Worm (Caenorhabditis elegans) whole organism, early embryonic: ENCODE results near the gene T07C4.12.

ENCODE experiments used
- B0310.2 ChIP-seq: sonication (generic microtip); optimal IDR thresholded peaks from 2 replicates; lab custom pipeline; 2016; ENCODE audit warnings: mild to moderate bottlenecking, missing genetic modification characterization, missing compliant biosample characterization
- F13C5.2 ChIP-seq: sonication (generic microtip); optimal IDR thresholded peaks from 2 replicates; lab custom pipeline; 2017; ENCODE audit warnings: mild to moderate bottlenecking, missing genetic modification characterization, inconsistent platforms, missing compliant biosample characterization
- aly-1 ChIP-seq: sonication (generic microtip); optimal IDR thresholded peaks from 2 replicates; lab custom pipeline; 2016; ENCODE audit warnings: missing genetic modification characterization, missing compliant biosample characterization
- ama-1 ChIP-seq: fragments of 150-350 bp; optimal IDR thresholded peaks from 2 replicates; lab custom pipeline; 2014
- ceh-13 ChIP-seq: fragments of 200-800 bp; sonication (Bioruptor generic); optimal IDR thresholded peaks from 2 replicates; lab custom pipeline; 2018; ENCODE audit warnings: mild to moderate bottlenecking, missing genetic modification characterization, missing compliant biosample characterization
- ceh-36 ChIP-seq: sonication (generic microtip); optimal IDR thresholded peaks from 2 replicates; lab custom pipeline; 2016; ENCODE audit warnings: missing genetic modification characterization, inconsistent platforms, missing compliant biosample characterization
- ets-7 ChIP-seq: sonication (generic microtip); optimal IDR thresholded peaks from 2 replicates; lab custom pipeline; 2016; ENCODE audit warnings: missing genotype, missing genetic modification characterization, missing compliant biosample characterization
- flt-1 ChIP-seq: fragments of 200-800 bp; sonication (Bioruptor generic); IDR thresholded peaks from 2 replicates; pipeline ENCODE4 v1.3.6; 2022; ENCODE audit warnings: missing genetic modification characterization, missing compliant biosample characterization
- hmbx-1 ChIP-seq: sonication (generic microtip); optimal IDR thresholded peaks from 2 replicates; lab custom pipeline; 2016; ENCODE audit warnings: mild to moderate bottlenecking, missing genetic modification characterization, missing compliant biosample characterization
- hmg-4 ChIP-seq: fragments of 200-800 bp; sonication (Bioruptor generic); optimal IDR thresholded peaks from 2 replicates; lab custom pipeline; 2018; ENCODE audit warnings: mild to moderate bottlenecking, missing genetic modification characterization, missing compliant biosample characterization
- hnd-1 ChIP-seq: sonication (generic microtip); optimal IDR thresholded peaks from 2 replicates; lab custom pipeline; 2016; ENCODE audit warnings: missing genetic modification characterization, missing compliant biosample characterization
- pes-1 ChIP-seq: fragments of 200-800 bp; sonication (Bioruptor generic); IDR thresholded peaks from 2 replicates; pipeline ENCODE4 v1.3.6; 2022; ENCODE audit warnings: missing genetic modification reagents, missing genetic modification characterization, missing compliant biosample characterization
- scrt-1 ChIP-seq: fragments of 200-800 bp; sonication (Bioruptor generic); IDR thresholded peaks from 2 replicates; pipeline ENCODE4 v1.3.6; 2022; ENCODE audit warnings: missing genetic modification characterization, missing compliant biosample characterization
- sea-1 ChIP-seq: fragments of 200-800 bp; sonication (Bioruptor generic); conservative IDR thresholded peaks from 2 replicates; pipeline ENCODE4 v1.3.6; 2022; ENCODE audit warnings: missing genetic modification characterization, missing compliant biosample characterization
- tbx-11 ChIP-seq: fragments of 200-800 bp; sonication (Bioruptor generic); IDR thresholded peaks from 2 replicates; pipeline ENCODE4 v1.3.6; 2022; ENCODE audit warnings: missing genetic modification characterization, missing compliant biosample characterization
- tbx-37 ChIP-seq: fragments of 200-800 bp; sonication (Bioruptor generic); conservative IDR thresholded peaks from 2 replicates; pipeline ENCODE4 v1.3.6; 2022; ENCODE audit warnings: missing genetic modification reagents, missing genetic modification characterization, missing compliant biosample characterization
- tra-4 ChIP-seq: sonication (generic microtip); optimal IDR thresholded peaks from 2 replicates; lab custom pipeline; 2017; ENCODE audit warnings: missing genetic modification characterization, missing compliant biosample characterization

The T07C4.12 gene

ce11 chrIII:10354591-10354990 is 22.1 kb upstream of the T07C4.12 start:
- TF ChIP-seq scrt-1 (GFP tag; lab: Robert Waterston, UW) = no peak
- no peak for TF ChIP-seq tbx-37 (GFP tag; lab: Robert Waterston, UW)
- no peak for TF ChIP-seq ceh-13 (GFP tag; lab: Kevin White, UChicago)
- no peak for TF ChIP-seq flt-1 (GFP tag; lab: Robert Waterston, UW)
- TF ChIP-seq F13C5.2 (tag; lab: Kevin White, UChicago) = no peak
- TF ChIP-seq hmbx-1 (tag; lab: Kevin White, UChicago) = no peak
- no peak for TF ChIP-seq aly-1 (tag; lab: Kevin White, UChicago)
- TF ChIP-seq tra-4 (tag; lab: Kevin White, UChicago) = no peak
- TF ChIP-seq hmg-4 (GFP tag; lab: Kevin White, UChicago) = no peak
- no peak for TF ChIP-seq hnd-1 (tag; lab: Kevin White, UChicago)
- no peak for TF ChIP-seq ets-7 (tag; lab: Kevin White, UChicago)
- no peak for TF ChIP-seq ama-1 (lab: Kevin White, UChicago)
- TF ChIP-seq ceh-36 = no peak
- TF ChIP-seq sea-1 (GFP tag; lab: Robert Waterston, UW) = no peak

- TF ChIP-seq ceh-36 = no peak
- no peak for TF ChIP-seq tbx-37 (GFP tag; lab: Robert Waterston, UW)
- TF ChIP-seq hnd-1 (tag; lab: Kevin White, UChicago) = no peak
- TF ChIP-seq ets-7 (tag; lab: Kevin White, UChicago) = no peak
- TF ChIP-seq hmbx-1 (tag; lab: Kevin White, UChicago) = no peak
- no peak for TF ChIP-seq pes-1
- no peak for TF ChIP-seq B0310.2
- TF ChIP-seq tbx-11 (GFP tag; lab: Robert Waterston, UW) = no peak
- no peak for TF ChIP-seq scrt-1 (GFP tag; lab: Robert Waterston, UW)
- TF ChIP-seq flt-1 (GFP tag; lab: Robert Waterston, UW) = no peak
- no peak for TF ChIP-seq ceh-13 (GFP tag; lab: Kevin White, UChicago)
- TF ChIP-seq ama-1 (lab: Kevin White, UChicago) = no peak
- no peak for TF ChIP-seq F13C5.2 (tag; lab: Kevin White, UChicago)
- no peak for TF ChIP-seq aly-1 (tag; lab: Kevin White, UChicago)
- no peak for TF ChIP-seq hmg-4 (GFP tag; lab: Kevin White, UChicago)
- no peak for TF ChIP-seq sea-1 (GFP tag; lab: Robert Waterston, UW)
Measured at ce11 chrIII:10353423-10353822, 21.0 kb upstream of the T07C4.12 start.

- TF ChIP-seq hmbx-1 (tag; lab: Kevin White, UChicago) = no peak
- no peak for TF ChIP-seq flt-1 (GFP tag; lab: Robert Waterston, UW)
- TF ChIP-seq ceh-13 (GFP tag; lab: Kevin White, UChicago) = no peak
- no peak for TF ChIP-seq F13C5.2 (tag; lab: Kevin White, UChicago)
- no peak for TF ChIP-seq ceh-36
- no peak for TF ChIP-seq ets-7 (tag; lab: Kevin White, UChicago)
- no peak for TF ChIP-seq B0310.2
- TF ChIP-seq aly-1 (tag; lab: Kevin White, UChicago) = no peak
- TF ChIP-seq ama-1 (lab: Kevin White, UChicago) = no peak
- TF ChIP-seq hmg-4 (GFP tag; lab: Kevin White, UChicago) = no peak
- no peak for TF ChIP-seq scrt-1 (GFP tag; lab: Robert Waterston, UW)
Measured at ce11 chrIII:10351595-10352207, 19.2 kb upstream of the T07C4.12 start, which contains the start of gene T07C4.3. T07C4.3 (plus strand) TSS chrIII:10352157.

ce11 chrIII:10347049-10347448 is 14.6 kb upstream of the T07C4.12 start, which contains the start of gene tbx-8:
tbx-8 (plus strand) TSS chrIII:10347349.
- TF ChIP-seq sea-1 (GFP tag; lab: Robert Waterston, UW) = no peak
- no peak for TF ChIP-seq hmg-4 (GFP tag; lab: Kevin White, UChicago)
- TF ChIP-seq tbx-11 (GFP tag; lab: Robert Waterston, UW) = no peak
- TF ChIP-seq pes-1 = no peak
- TF ChIP-seq F13C5.2 (tag; lab: Kevin White, UChicago) = no peak
- TF ChIP-seq flt-1 (GFP tag; lab: Robert Waterston, UW) = no peak
- TF ChIP-seq scrt-1 (GFP tag; lab: Robert Waterston, UW) = no peak
- TF ChIP-seq ama-1 (lab: Kevin White, UChicago) = no peak
- TF ChIP-seq aly-1 (tag; lab: Kevin White, UChicago) = no peak
- TF ChIP-seq ceh-13 (GFP tag; lab: Kevin White, UChicago) = no peak
- TF ChIP-seq hmbx-1 (tag; lab: Kevin White, UChicago) = no peak
- no peak for TF ChIP-seq ceh-36
- TF ChIP-seq hnd-1 (tag; lab: Kevin White, UChicago) = no peak
- no peak for TF ChIP-seq tra-4 (tag; lab: Kevin White, UChicago)
- no peak for TF ChIP-seq ets-7 (tag; lab: Kevin White, UChicago)
- no peak for TF ChIP-seq B0310.2
- no peak for TF ChIP-seq tbx-37 (GFP tag; lab: Robert Waterston, UW)

- TF ChIP-seq hnd-1 (tag; lab: Kevin White, UChicago) (no peak), sea-1 (GFP tag; lab: Robert Waterston, UW) (no peak), ets-7 (tag; lab: Kevin White, UChicago) (no peak), F13C5.2 (tag; lab: Kevin White, UChicago) (no peak), hmbx-1 (tag; lab: Kevin White, UChicago) (no peak), ceh-13 (GFP tag; lab: Kevin White, UChicago) (no peak), pes-1 (no peak), tbx-37 (GFP tag; lab: Robert Waterston, UW) (no peak), tbx-11 (GFP tag; lab: Robert Waterston, UW) (no peak), hmg-4 (GFP tag; lab: Kevin White, UChicago) (no peak), tra-4 (tag; lab: Kevin White, UChicago) (no peak), B0310.2 (no peak), flt-1 (GFP tag; lab: Robert Waterston, UW) (no peak), ceh-36 (no peak), aly-1 (tag; lab: Kevin White, UChicago) (no peak), ama-1 (lab: Kevin White, UChicago) (no peak)
Measured at ce11 chrIII:10344762-10345161, 12.3 kb upstream of the T07C4.12 start.

- TF ChIP-seq ama-1 (lab: Kevin White, UChicago) (no peak), sea-1 (GFP tag; lab: Robert Waterston, UW) (no peak), aly-1 (tag; lab: Kevin White, UChicago) (no peak), tbx-11 (GFP tag; lab: Robert Waterston, UW) (no peak), pes-1 (no peak), tbx-37 (GFP tag; lab: Robert Waterston, UW) (no peak), F13C5.2 (tag; lab: Kevin White, UChicago) (no peak), scrt-1 (GFP tag; lab: Robert Waterston, UW) (no peak), ets-7 (tag; lab: Kevin White, UChicago) (no peak), ceh-13 (GFP tag; lab: Kevin White, UChicago) (no peak), hmg-4 (GFP tag; lab: Kevin White, UChicago) (no peak), B0310.2 (no peak), hmbx-1 (tag; lab: Kevin White, UChicago) (no peak), flt-1 (GFP tag; lab: Robert Waterston, UW) (no peak), tra-4 (tag; lab: Kevin White, UChicago) (no peak), ceh-36 (no peak), hnd-1 (tag; lab: Kevin White, UChicago) (no peak)
Measured at ce11 chrIII:10341758-10342157, 9.3 kb upstream of the T07C4.12 start, which contains the start of gene tbx-9. tbx-9 (minus strand) TSS chrIII:10341858.
